Fruit fly (Drosophila melanogaster): Measurements from ENCODE around the gene CG43403.

The CG43403 gene

DNA sequence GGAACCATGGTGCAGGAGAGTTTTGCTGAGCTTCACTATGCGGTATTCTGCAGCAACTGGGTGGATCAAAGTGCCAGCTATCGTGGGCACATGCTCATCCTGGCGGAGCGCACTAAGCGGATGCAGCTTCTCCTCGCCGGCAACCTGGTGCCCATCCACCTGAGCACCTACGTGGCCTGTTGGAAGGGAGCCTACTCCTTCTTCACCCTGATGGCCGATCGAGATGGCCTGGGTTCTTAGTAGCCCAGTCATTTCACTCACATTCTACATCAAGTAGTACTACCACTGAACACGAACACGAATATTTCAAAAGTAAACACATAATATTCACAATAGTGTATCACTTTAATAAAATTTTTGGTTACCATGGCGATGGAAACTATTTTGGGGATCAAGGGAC lies 35.1 kb downstream of the CG43403 start, which contains the start of gene Prosbeta4R2:
Prosbeta4R2 (plus strand) TSS at position 301 of the 400 bp plus-strand sequence.
- TF ChIP-seq Hnf4 (GFP tag; optimal IDR thresholded peaks at IDR 0.05) (no peak), N (GFP tag; optimal IDR thresholded peaks at IDR 0.05) (no peak), br (GFP tag; optimal IDR thresholded peaks at IDR 0.05) (no peak), Hr78 (GFP tag; optimal IDR thresholded peaks at IDR 0.05) (no peak), sv (GFP tag; optimal IDR thresholded peaks at IDR 0.05) (no peak), CG32264 (GFP tag; optimal IDR thresholded peaks at IDR 0.05) (no peak), jim (GFP tag; optimal IDR thresholded peaks at IDR 0.05) (no peak), rgr (GFP tag; optimal IDR thresholded peaks at IDR 0.05) (no peak), Dfd (GFP tag; optimal IDR thresholded peaks at IDR 0.05) (no peak), Dif (GFP tag; optimal IDR thresholded peaks at IDR 0.05; ENCODE audit: partially characterized antibody) (no peak), fru (GFP tag; optimal IDR thresholded peaks at IDR 0.05) (no peak), Hr83 (GFP tag; optimal IDR thresholded peaks at IDR 0.05; ENCODE audit: poor library complexity, severe bottlenecking) (no peak), psq (GFP tag; optimal IDR thresholded peaks at IDR 0.05) (no peak), pan (optimal IDR thresholded peaks at IDR 0.05) (no peak), OdsH (GFP tag; optimal IDR thresholded peaks at IDR 0.05) (no peak), usp (GFP tag; optimal IDR thresholded peaks at IDR 0.05) (no peak), dmrt93B (GFP tag; optimal IDR thresholded peaks at IDR 0.05) (no peak), dsf (GFP tag; optimal IDR thresholded peaks at IDR 0.05; ENCODE audit: borderline replicate concordance) (no peak)

DNA sequence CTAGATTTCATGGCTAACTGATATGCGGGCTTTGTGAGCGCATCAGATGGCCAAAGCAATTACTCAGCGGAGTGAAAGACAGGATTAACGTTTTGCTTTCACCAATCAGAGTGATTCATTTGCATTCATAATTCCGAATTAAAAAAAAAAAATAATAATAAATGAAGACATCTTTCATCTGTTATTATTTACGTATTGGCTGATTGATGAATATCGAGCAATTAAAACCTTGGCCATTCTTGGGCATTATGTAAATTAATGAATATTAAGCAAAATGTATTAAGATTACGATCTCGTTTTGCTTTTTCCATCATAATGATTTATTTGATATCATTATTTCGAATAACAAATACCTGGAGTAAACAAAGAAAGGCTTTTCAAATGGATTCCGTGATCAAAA lies 44.8 kb downstream of the CG43403 start, which contains the start of gene Trf4:
Trf4 (plus strand) TSS at position 301 of the 400 bp plus-strand sequence.
- TF ChIP-seq foxo (GFP tag; optimal IDR thresholded peaks at IDR 0.05) (no peak), Myc (optimal IDR thresholded peaks at IDR 0.05) (no peak), Jra (GFP tag; optimal IDR thresholded peaks at IDR 0.05) (no peak), pan (optimal IDR thresholded peaks at IDR 0.05) (no peak), dsf (GFP tag; optimal IDR thresholded peaks at IDR 0.05; ENCODE audit: borderline replicate concordance) (no peak), CG32264 (GFP tag; optimal IDR thresholded peaks at IDR 0.05) (no peak), h (GFP tag; optimal IDR thresholded peaks at IDR 0.05) (no peak), jim (GFP tag; optimal IDR thresholded peaks at IDR 0.05) (no peak), Hr78 (GFP tag; optimal IDR thresholded peaks at IDR 0.05) (no peak), Dfd (GFP tag; optimal IDR thresholded peaks at IDR 0.05) (no peak), Abd-B (GFP tag; optimal IDR thresholded peaks at IDR 0.05) (no peak)

DNA sequence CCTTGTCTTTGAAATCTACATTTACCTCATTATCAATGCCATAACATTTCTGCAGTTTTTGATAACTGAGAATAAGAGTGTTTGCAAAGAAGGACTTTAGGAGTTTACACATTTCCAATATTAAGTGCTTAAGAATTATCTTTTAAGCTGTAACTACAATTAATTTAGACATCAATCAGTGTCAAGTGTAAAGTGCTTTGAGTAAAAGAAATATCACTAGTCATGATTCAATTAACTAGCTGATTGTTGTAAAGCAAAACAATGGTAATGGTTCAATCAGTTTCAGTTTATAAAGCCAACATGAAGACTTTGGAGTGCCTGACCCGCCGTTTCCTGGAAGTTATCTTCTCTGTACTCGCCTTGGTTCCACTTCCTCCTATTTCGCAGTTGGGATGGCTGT lies 49.5 kb downstream of the CG43403 start, which contains the start of gene Gr23a:
Gr23a (plus strand) TSS at position 301 of the 400 bp plus-strand sequence.
- no peak for TF ChIP-seq N (GFP tag; optimal IDR thresholded peaks at IDR 0.05)
- no peak for TF ChIP-seq foxo (GFP tag; optimal IDR thresholded peaks at IDR 0.05)
- TF ChIP-seq Vsx2 (GFP tag; optimal IDR thresholded peaks at IDR 0.05; ENCODE audit: partially characterized antibody): no peak
- TF ChIP-seq CG32264 (GFP tag; optimal IDR thresholded peaks at IDR 0.05): no peak
- TF ChIP-seq dsf (GFP tag; optimal IDR thresholded peaks at IDR 0.05; ENCODE audit: borderline replicate concordance): no peak
- no peak for TF ChIP-seq HLH106 (tag; optimal IDR thresholded peaks at IDR 0.05)
- no peak for TF ChIP-seq jim (GFP tag; optimal IDR thresholded peaks at IDR 0.05)
- no peak for TF ChIP-seq Rel (GFP tag; optimal IDR thresholded peaks at IDR 0.05)
- TF ChIP-seq Rel (tag; optimal IDR thresholded peaks at IDR 0.05): no peak
- no peak for TF ChIP-seq Hnf4 (GFP tag; optimal IDR thresholded peaks at IDR 0.05)
- TF ChIP-seq pan (optimal IDR thresholded peaks at IDR 0.05): no peak
- no peak for TF ChIP-seq psq (GFP tag; optimal IDR thresholded peaks at IDR 0.05)
- TF ChIP-seq dl (GFP tag; optimal IDR thresholded peaks at IDR 0.05; ENCODE audit: insufficient read depth in 1 of 2, partially characterized antibody in 2 of 2): no peak

Measured in whole organism, wandering third instar larva.